Worm (Caenorhabditis elegans) whole organism, midembryonic: ENCODE results near the gene hira-1.

Experiments
- T22C8.4 ChIP-seq: fragments of 200-800 bp; sonication (Bioruptor generic); IDR thresholded peaks from 2 replicates; pipeline ENCODE4 v1.3.6; 2022; ENCODE audit warnings: missing genetic modification characterization, missing compliant biosample characterization
- cog-1 ChIP-seq: sonication (generic microtip); optimal IDR thresholded peaks from 2 replicates; lab custom pipeline; 2016; ENCODE audit warnings: missing genetic modification characterization, missing compliant biosample characterization
- flt-1 ChIP-seq: fragments of 200-800 bp; sonication (Bioruptor generic); IDR thresholded peaks from 2 replicates; pipeline ENCODE4 v1.3.6; 2022; ENCODE audit warnings: missing genetic modification characterization, missing compliant biosample characterization
- klf-2 ChIP-seq: fragments of 200-800 bp; sonication (Bioruptor generic); conservative IDR thresholded peaks from 2 replicates; pipeline ENCODE4 v1.3.6; 2022; ENCODE audit warnings: missing genetic modification reagents, missing genetic modification characterization, missing compliant biosample characterization
- med-1 ChIP-seq: sonication (generic microtip); optimal IDR thresholded peaks from 2 replicates; lab custom pipeline; 2017; ENCODE audit warnings: missing genetic modification characterization, mild to moderate bottlenecking, missing compliant biosample characterization, antibody characterized with exemption, missing genetic modification reagents; ENCODE audit not compliant: insufficient read depth
- ref-1 ChIP-seq: fragments of 200-800 bp; sonication (Bioruptor generic); conservative IDR thresholded peaks from 2 replicates; pipeline ENCODE4 v1.3.6; 2022; ENCODE audit warnings: missing genetic modification reagents, missing genetic modification characterization, missing compliant biosample characterization
- tab-1 ChIP-seq: fragments of 200-800 bp; sonication (Bioruptor generic); IDR thresholded peaks from 2 replicates; pipeline ENCODE4 v1.3.6; 2022; ENCODE audit warnings: missing genetic modification characterization, missing compliant biosample characterization
- ztf-23 ChIP-seq: fragments of 200-800 bp; sonication (Bioruptor generic); IDR thresholded peaks from 2 replicates; pipeline ENCODE4 v1.3.6; 2022; ENCODE audit warnings: missing genetic modification reagents, missing genetic modification characterization, missing compliant biosample characterization
- ztf-29 ChIP-seq: fragments of 200-800 bp; sonication (Bioruptor generic); IDR thresholded peaks from 2 replicates; pipeline ENCODE4 v1.3.6; 2022; ENCODE audit warnings: missing genetic modification reagents, missing genetic modification characterization, missing compliant biosample characterization

Gene hira-1

DNA sequence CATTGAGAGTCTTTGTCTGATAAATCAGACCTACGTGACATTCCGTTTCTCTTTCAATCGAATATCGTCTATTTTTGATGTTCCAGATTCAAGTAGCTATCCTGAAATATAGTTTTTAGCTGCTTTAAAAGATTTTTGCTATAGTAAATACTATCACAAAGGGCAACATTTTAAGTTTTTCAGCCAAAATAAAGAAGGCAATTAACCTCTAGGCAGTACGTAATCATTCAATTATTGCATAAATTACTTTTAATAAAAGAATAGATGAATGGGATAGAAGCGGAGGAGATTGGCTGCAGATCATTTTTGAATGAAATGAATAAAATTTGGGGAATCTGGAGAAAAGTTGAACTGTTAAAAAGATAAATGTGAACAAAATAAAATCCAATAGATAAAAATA is 21.2 kb upstream of the hira-1 start, which contains the start of gene ulp-1:
Gene ulp-1 (minus strand): TSS at position 101 of the 400 bp plus-strand sequence.
- TF ChIP-seq ref-1 (no peak), T22C8.4 (GFP tag; lab: Robert Waterston, UW) (no peak), flt-1 (no peak), ztf-23 (no peak), ztf-29 (GFP tag; lab: Robert Waterston, UW) (no peak), klf-2 (GFP tag; lab: Robert Waterston, UW) (no peak), med-1 (GFP tag; lab: Kevin White, UChicago) (no peak)

ce11 chrIII:5171945-5172344 is 19.0 kb upstream of the hira-1 start, which contains the start of gene prp-19:
Gene prp-19 (minus strand): TSS chrIII:5172045.
- TF ChIP-seq tab-1 (GFP tag; lab: Robert Waterston, UW) (no peak), ztf-23 (no peak), klf-2 (GFP tag; lab: Robert Waterston, UW) (no peak), ref-1 (no peak), ztf-29 (GFP tag; lab: Robert Waterston, UW) (no peak), cog-1 (tag; lab: Kevin White, UChicago) (no peak), med-1 (GFP tag; lab: Kevin White, UChicago) (no peak), T22C8.4 (GFP tag; lab: Robert Waterston, UW) (no peak), flt-1 (no peak)

DNA sequence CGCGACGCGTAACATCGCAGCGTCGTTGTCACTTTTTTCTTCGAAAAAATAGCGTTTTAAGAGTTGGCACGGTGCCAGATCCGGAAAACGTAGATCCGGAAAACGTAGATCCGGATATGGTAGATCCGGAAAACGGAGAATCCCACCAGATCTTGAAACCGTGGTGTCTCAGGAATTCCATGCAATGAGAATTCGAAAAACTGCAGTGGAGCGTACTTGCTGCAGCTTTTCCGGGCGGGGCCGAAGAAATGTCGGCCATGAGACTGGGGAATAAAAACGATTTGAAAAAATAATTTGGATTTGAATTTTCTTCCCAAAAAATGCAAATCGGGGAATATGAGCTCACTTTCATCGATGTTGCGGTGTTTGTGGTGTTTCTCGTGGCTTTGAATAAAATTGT is 18.5 kb upstream of the hira-1 start, which contains the start of gene K10D2.5:
Gene K10D2.5 (plus strand): TSS at position 251 of the 400 bp plus-strand sequence.
- TF ChIP-seq ztf-29 (GFP tag; lab: Robert Waterston, UW) (peak; percentile 76), tab-1 (GFP tag; lab: Robert Waterston, UW) (peak; percentile 74; the same call in 1 of the 2 replicates), T22C8.4 (GFP tag; lab: Robert Waterston, UW) (peak; percentile 68; the same call in 1 of the 2 replicates), cog-1 (tag; lab: Kevin White, UChicago) (peak; percentile 68), med-1 (GFP tag; lab: Kevin White, UChicago) (no peak), ref-1 (peak; percentile 54), ztf-23 (peak; percentile 91), flt-1 (peak; percentile 93), klf-2 (GFP tag; lab: Robert Waterston, UW) (peak; percentile 86)

DNA sequence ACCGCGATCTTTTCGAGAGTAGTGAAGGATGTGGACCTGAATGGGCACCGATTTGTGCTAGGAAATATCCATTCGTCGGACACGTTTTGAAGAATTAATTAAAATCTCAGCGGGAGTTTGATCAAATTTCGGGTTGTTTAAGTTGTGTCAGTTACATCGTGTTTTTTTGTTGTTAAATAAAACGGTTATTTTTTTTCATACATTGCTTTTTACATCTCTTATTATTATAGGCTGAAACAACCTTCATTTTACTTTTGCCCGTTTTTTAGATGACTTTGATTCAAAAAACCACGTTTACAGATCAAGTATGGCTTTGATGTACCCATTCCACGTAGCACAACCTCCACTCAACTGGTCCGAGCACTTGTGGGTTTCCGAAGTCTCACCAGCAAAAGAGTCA is 17.8 kb upstream of the hira-1 start, which contains the start of gene emb-1:
Gene emb-1 (plus strand): TSS at position 301 of the 400 bp plus-strand sequence.
- TF ChIP-seq tab-1 (GFP tag; lab: Robert Waterston, UW): no peak
- no peak for TF ChIP-seq flt-1
- TF ChIP-seq ztf-23: no peak
- TF ChIP-seq ref-1: no peak
- TF ChIP-seq ztf-29 (GFP tag; lab: Robert Waterston, UW): no peak
- TF ChIP-seq klf-2 (GFP tag; lab: Robert Waterston, UW): no peak
- TF ChIP-seq cog-1 (tag; lab: Kevin White, UChicago): no peak
- no peak for TF ChIP-seq T22C8.4 (GFP tag; lab: Robert Waterston, UW)
- TF ChIP-seq med-1 (GFP tag; lab: Kevin White, UChicago): no peak

DNA sequence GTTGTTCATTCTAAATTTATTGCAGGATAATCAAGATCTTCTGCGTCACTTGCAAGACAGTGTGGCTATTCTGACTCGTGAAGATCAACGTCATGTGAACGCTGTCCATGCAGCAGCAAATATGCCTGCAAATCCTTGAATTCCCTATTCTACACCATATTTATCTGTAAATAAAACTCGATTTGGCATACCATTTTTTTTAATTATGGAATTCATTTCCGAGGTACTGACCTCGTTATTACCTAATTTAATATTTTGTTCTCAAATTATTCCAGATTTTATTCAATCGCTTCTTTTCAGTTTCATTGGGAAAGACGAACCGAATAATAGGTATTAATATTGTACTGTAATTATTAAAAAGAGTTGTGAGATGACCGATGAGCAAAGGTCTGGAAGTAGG is 17.3 kb upstream of the hira-1 start, which contains the start of gene cid-1:
Gene cid-1 (plus strand): TSS at position 301 of the 400 bp plus-strand sequence.
- TF ChIP-seq med-1 (GFP tag; lab: Kevin White, UChicago) (no peak), flt-1 (no peak), klf-2 (GFP tag; lab: Robert Waterston, UW) (no peak), ztf-23 (no peak), tab-1 (GFP tag; lab: Robert Waterston, UW) (no peak), ref-1 (no peak), T22C8.4 (GFP tag; lab: Robert Waterston, UW) (no peak), ztf-29 (GFP tag; lab: Robert Waterston, UW) (no peak), cog-1 (tag; lab: Kevin White, UChicago) (no peak)

ce11 chrIII:5179166-5179565 is 11.8 kb upstream of the hira-1 start:
- TF ChIP-seq med-1 (GFP tag; lab: Kevin White, UChicago) (no peak), ztf-23 (no peak), klf-2 (GFP tag; lab: Robert Waterston, UW) (no peak), flt-1 (no peak), T22C8.4 (GFP tag; lab: Robert Waterston, UW) (no peak), tab-1 (GFP tag; lab: Robert Waterston, UW) (no peak), ref-1 (no peak)

DNA sequence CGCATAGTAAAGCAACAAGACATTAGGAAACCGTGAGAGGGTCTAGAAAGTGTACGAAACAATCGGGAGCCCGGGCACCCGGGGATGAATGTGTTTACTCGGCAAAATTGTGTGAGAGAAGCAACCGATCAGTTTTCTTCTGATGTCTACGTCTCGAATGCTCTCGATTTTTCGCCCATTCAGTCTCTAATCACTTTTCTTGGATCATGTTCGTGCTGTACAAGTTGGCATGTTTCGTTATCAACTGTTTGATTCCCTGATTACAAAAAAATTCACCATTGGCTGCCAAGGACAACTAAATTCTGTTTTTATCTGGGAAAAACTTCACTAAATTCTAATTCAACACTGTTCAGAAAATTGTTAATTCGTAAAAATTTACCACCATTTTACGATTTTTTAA is 10.3 kb upstream of the hira-1 start:
- TF ChIP-seq ztf-23 (0 out of 2 replicates have a peak, but pooled peaks have one; percentile 40), T22C8.4 (GFP tag; lab: Robert Waterston, UW) (no peak)

ce11 chrIII:5181217-5181616 is 9.7 kb upstream of the hira-1 start:
- TF ChIP-seq flt-1 (no peak), cog-1 (tag; lab: Kevin White, UChicago) (no peak), ref-1 (no peak), klf-2 (GFP tag; lab: Robert Waterston, UW) (no peak), ztf-29 (GFP tag; lab: Robert Waterston, UW) (no peak), ztf-23 (no peak), tab-1 (GFP tag; lab: Robert Waterston, UW) (no peak), med-1 (GFP tag; lab: Kevin White, UChicago) (no peak), T22C8.4 (GFP tag; lab: Robert Waterston, UW) (no peak)

DNA sequence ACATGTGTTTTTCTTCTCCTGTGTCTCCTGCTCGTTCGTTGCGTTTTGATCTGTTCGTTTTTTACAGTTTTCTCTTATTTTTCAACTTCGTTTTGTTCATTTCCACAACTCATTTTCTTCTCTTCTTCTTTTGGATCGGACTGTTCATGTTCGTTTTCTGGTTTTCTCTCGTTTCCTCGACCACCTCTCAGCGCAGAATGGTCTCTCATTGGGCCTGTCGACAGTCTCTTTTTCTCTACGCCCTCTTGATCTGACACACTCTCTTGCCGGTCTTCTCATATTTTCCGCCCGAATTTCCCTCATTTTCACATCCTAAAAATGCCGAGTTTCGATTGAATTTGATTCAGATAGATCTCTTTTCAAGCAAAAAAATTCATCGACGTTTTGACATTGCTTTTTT is 9.3 kb upstream of the hira-1 start:
- no peak for TF ChIP-seq klf-2 (GFP tag; lab: Robert Waterston, UW)

ce11 chrIII:5183372-5183771 is 7.6 kb upstream of the hira-1 start:
- TF ChIP-seq ztf-23 (no peak), klf-2 (GFP tag; lab: Robert Waterston, UW) (no peak), cog-1 (tag; lab: Kevin White, UChicago) (no peak)
